Worm (Caenorhabditis elegans) whole organism, mixed stage, embryonic: Measurements from ENCODE around the gene M199.7.

Experiments
- ces-1 ChIP-seq: fragments of 150-350 bp; optimal IDR thresholded peaks from 2 replicates; lab custom pipeline; 2014; ENCODE audit warnings: missing biosample characterization, missing genetic modification reagents, missing genetic modification characterization
- mep-1 ChIP-seq: fragments of 150-350 bp; optimal IDR thresholded peaks from 2 replicates; lab custom pipeline; 2017; ENCODE audit warnings: missing biosample characterization, missing genetic modification reagents, missing genetic modification characterization, inconsistent platforms
- nhr-12 ChIP-seq: fragments of 150-350 bp; optimal IDR thresholded peaks from 2 replicates; lab custom pipeline; 2014; ENCODE audit warnings: missing biosample characterization, missing genetic modification characterization
- nhr-28 ChIP-seq: fragments of 150-350 bp; optimal IDR thresholded peaks from 2 replicates; lab custom pipeline; 2014; ENCODE audit warnings: missing biosample characterization, missing genetic modification characterization
- sptf-1 ChIP-seq: sonication (generic microtip); optimal IDR thresholded peaks from 2 replicates; lab custom pipeline; 2017; ENCODE audit warnings: mild to moderate bottlenecking, missing genetic modification characterization, moderate library complexity, missing compliant biosample characterization
- tbx-8 ChIP-seq: fragments of 200-800 bp; sonication (Bioruptor generic); optimal IDR thresholded peaks from 2 replicates; lab custom pipeline; 2018; ENCODE audit warnings: mild to moderate bottlenecking, missing genetic modification characterization, moderate library complexity, missing compliant biosample characterization
- unc-120 ChIP-seq: sonication (generic microtip); optimal IDR thresholded peaks from 2 replicates; lab custom pipeline; 2017; ENCODE audit warnings: missing genetic modification characterization, missing compliant biosample characterization; ENCODE audit not compliant: poor library complexity, severe bottlenecking

DNA sequence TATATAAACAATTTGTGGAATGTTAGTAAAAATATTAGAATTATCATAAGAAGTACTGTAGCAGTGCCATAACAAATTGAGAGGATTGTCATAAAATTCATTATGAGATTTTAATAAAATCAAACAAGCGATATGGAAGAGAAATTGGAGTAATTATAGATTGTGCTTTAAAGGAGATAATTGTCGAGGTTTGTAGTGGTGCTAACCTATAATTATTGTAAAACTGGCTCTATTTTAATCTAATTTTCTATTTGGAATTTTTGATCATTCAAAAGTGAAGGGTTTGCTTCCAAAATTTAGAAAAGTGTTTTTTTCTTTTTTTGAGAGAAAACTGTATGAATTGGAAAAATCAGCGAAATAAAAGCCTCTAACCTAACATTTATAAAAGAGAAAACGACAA is 17.9 kb downstream of the M199.7 start, which contains the start of gene srg-51:
- no peak for TF ChIP-seq tbx-8 (GFP tag; lab: Kevin White, UChicago)
- TF ChIP-seq mep-1 (tag; lab: Kevin White, UChicago): no peak
- TF ChIP-seq sptf-1 (tag; lab: Kevin White, UChicago): no peak
- no peak for TF ChIP-seq ces-1
- no peak for TF ChIP-seq nhr-28 (tag; lab: Kevin White, UChicago)
- no peak for TF ChIP-seq unc-120 (tag; lab: Kevin White, UChicago)
- no peak for TF ChIP-seq nhr-12 (tag; lab: Kevin White, UChicago)
